Worm (Caenorhabditis elegans): ENCODE results near the gene T24D5.6.

T24D5.6 gene

ce11 chrX:12563589-12563988 is 39.8 kb upstream of the T24D5.6 start (continued):
- TF ChIP-seq pha-2 (tag; optimal IDR thresholded peaks at IDR 0.05): peak; percentile 86
- TF ChIP-seq K02D7.2 (tag; optimal IDR thresholded peaks at IDR 0.05): peak; percentile 81
- no peak for TF ChIP-seq ama-1 (optimal IDR thresholded peaks at IDR 0.05)
- peak; percentile 89 for TF ChIP-seq ceh-19 (GFP tag; optimal IDR thresholded peaks at IDR 0.05)
- peak; percentile 84 for TF ChIP-seq ceh-31 (tag; optimal IDR thresholded peaks at IDR 0.05)
- peak; percentile 93 for TF ChIP-seq ceh-34 (tag; optimal IDR thresholded peaks at IDR 0.05)
- peak; percentile 79 for TF ChIP-seq ceh-9 (tag; optimal IDR thresholded peaks at IDR 0.05)
- TF ChIP-seq che-1 (tag; optimal IDR thresholded peaks at IDR 0.05): peak; percentile 87
- peak; percentile 86 for TF ChIP-seq sox-2 (GFP tag; IDR thresholded peaks at IDR 0.05)
- TF ChIP-seq pha-4 (tag; optimal IDR thresholded peaks at IDR 0.05): no peak
- peak; percentile 95 for TF ChIP-seq hlh-6 (tag; optimal IDR thresholded peaks at IDR 0.05)
- TF ChIP-seq hlh-15 (tag; optimal IDR thresholded peaks at IDR 0.05): peak; percentile 87
- TF ChIP-seq pax-1 (tag; optimal IDR thresholded peaks at IDR 0.05): no peak
- peak; percentile 54 for TF ChIP-seq ceh-24 (tag; optimal IDR thresholded peaks at IDR 0.05)
- TF ChIP-seq hlh-13 (GFP tag; optimal IDR thresholded peaks at IDR 0.05): peak; percentile 86
- peak; percentile 85 for TF ChIP-seq C08G9.2 (tag; optimal IDR thresholded peaks at IDR 0.05)
- TF ChIP-seq unc-86 (tag; optimal IDR thresholded peaks at IDR 0.05): peak; percentile 88
- TF ChIP-seq nfya-1 (tag; optimal IDR thresholded peaks at IDR 0.05): peak; percentile 67
- TF ChIP-seq ceh-30 (tag; optimal IDR thresholded peaks at IDR 0.05): no peak
- peak; percentile 75 for TF ChIP-seq rnt-1 (tag; optimal IDR thresholded peaks at IDR 0.05)
- peak; percentile 89 for TF ChIP-seq T23F11.4 (GFP tag; optimal IDR thresholded peaks at IDR 0.05)
- TF ChIP-seq zip-5 (tag; optimal IDR thresholded peaks at IDR 0.05): peak; percentile 74
- peak; percentile 95 for TF ChIP-seq unc-3 (GFP tag; conservative IDR thresholded peaks at IDR 0.05)
- TF ChIP-seq unc-3 (tag; optimal IDR thresholded peaks at IDR 0.05): peak; percentile 90
- TF ChIP-seq unc-55 (GFP tag; optimal IDR thresholded peaks at IDR 0.05): peak; percentile 22
- TF ChIP-seq hlh-8 (tag; optimal IDR thresholded peaks at IDR 0.05): peak; percentile 86
- TF ChIP-seq ztf-16 (tag; optimal IDR thresholded peaks at IDR 0.05): peak; percentile 88

ce11 chrX:12574473-12574872 is 28.9 kb upstream of the T24D5.6 start, which contains the start of gene T24D5.1:
Gene T24D5.1 (plus strand): TSS chrX:12574773.
- no peak for TF ChIP-seq ceh-19 (GFP tag; optimal IDR thresholded peaks at IDR 0.05)
- TF ChIP-seq unc-86 (tag; optimal IDR thresholded peaks at IDR 0.05): no peak
- no peak for TF ChIP-seq unc-3 (GFP tag; conservative IDR thresholded peaks at IDR 0.05)
- TF ChIP-seq unc-3 (tag; optimal IDR thresholded peaks at IDR 0.05): no peak
- TF ChIP-seq npax-4 (tag; optimal IDR thresholded peaks at IDR 0.05): no peak
- TF ChIP-seq nhr-232 (tag; optimal IDR thresholded peaks at IDR 0.05): no peak

ce11 chrX:12579774-12580173 is 23.6 kb upstream of the T24D5.6 start, which contains the start of gene T24D5.3:
Gene T24D5.3 (plus strand): TSS chrX:12580074.
- TF ChIP-seq npax-4 (tag; optimal IDR thresholded peaks at IDR 0.05): no peak
- no peak for TF ChIP-seq pag-3 (tag; optimal IDR thresholded peaks at IDR 0.05; ENCODE audit: borderline replicate concordance)
- TF ChIP-seq ceh-6 (GFP tag; optimal IDR thresholded peaks at IDR 0.05): no peak
- no peak for TF ChIP-seq gmeb-2 (tag; optimal IDR thresholded peaks at IDR 0.05)
- TF ChIP-seq ttx-3 (tag; optimal IDR thresholded peaks at IDR 0.05): no peak
- no peak for TF ChIP-seq fkh-10 (GFP tag; optimal IDR thresholded peaks at IDR 0.05)
- TF ChIP-seq lin-11 (tag; optimal IDR thresholded peaks at IDR 0.05): no peak

ce11 chrX:12583497-12583896 is 19.9 kb upstream of the T24D5.6 start:
- TF ChIP-seq madf-2 (tag; optimal IDR thresholded peaks at IDR 0.05) (no peak), fax-1 (tag; optimal IDR thresholded peaks at IDR 0.05) (no peak), ceh-19 (GFP tag; optimal IDR thresholded peaks at IDR 0.05) (no peak), tbx-2 (tag; optimal IDR thresholded peaks at IDR 0.05) (no peak), ref-2 (tag; optimal IDR thresholded peaks at IDR 0.05) (no peak), fkh-6 (tag; optimal IDR thresholded peaks at IDR 0.05) (no peak), ceh-14 (tag; optimal IDR thresholded peaks at IDR 0.05) (no peak), ceh-30 (tag; optimal IDR thresholded peaks at IDR 0.05) (no peak), ceh-48 (tag; optimal IDR thresholded peaks at IDR 0.05) (no peak), dmd-4 (tag; optimal IDR thresholded peaks at IDR 0.05; ENCODE audit: borderline replicate concordance) (no peak), ceh-45 (GFP tag; IDR thresholded peaks at IDR 0.05) (no peak), pha-2 (tag; optimal IDR thresholded peaks at IDR 0.05) (no peak)
